Worm (Caenorhabditis elegans) whole organism, midembryonic: ENCODE measurements around the gene cyld-1.

ENCODE experiments used
- T22C8.4 ChIP-seq: fragments of 200-800 bp; sonication (Bioruptor generic); IDR thresholded peaks from 2 replicates; pipeline ENCODE4 v1.3.6; 2022; ENCODE audit warnings: missing genetic modification characterization, missing compliant biosample characterization
- flt-1 ChIP-seq: fragments of 200-800 bp; sonication (Bioruptor generic); IDR thresholded peaks from 2 replicates; pipeline ENCODE4 v1.3.6; 2022; ENCODE audit warnings: missing genetic modification characterization, missing compliant biosample characterization
- klf-2 ChIP-seq: fragments of 200-800 bp; sonication (Bioruptor generic); conservative IDR thresholded peaks from 2 replicates; pipeline ENCODE4 v1.3.6; 2022; ENCODE audit warnings: missing genetic modification reagents, missing genetic modification characterization, missing compliant biosample characterization

ce11 chrIII:9851547-9851946 is 58.9 kb downstream of the cyld-1 start, which contains the start of gene K11H3.3:
- TF ChIP-seq T22C8.4 (GFP tag; lab: Robert Waterston, UW) (no peak), flt-1 (no peak), klf-2 (GFP tag; lab: Robert Waterston, UW) (no peak)
